Worm (Caenorhabditis elegans): ENCODE results near the gene sri-62.

Gene sri-62

DNA sequence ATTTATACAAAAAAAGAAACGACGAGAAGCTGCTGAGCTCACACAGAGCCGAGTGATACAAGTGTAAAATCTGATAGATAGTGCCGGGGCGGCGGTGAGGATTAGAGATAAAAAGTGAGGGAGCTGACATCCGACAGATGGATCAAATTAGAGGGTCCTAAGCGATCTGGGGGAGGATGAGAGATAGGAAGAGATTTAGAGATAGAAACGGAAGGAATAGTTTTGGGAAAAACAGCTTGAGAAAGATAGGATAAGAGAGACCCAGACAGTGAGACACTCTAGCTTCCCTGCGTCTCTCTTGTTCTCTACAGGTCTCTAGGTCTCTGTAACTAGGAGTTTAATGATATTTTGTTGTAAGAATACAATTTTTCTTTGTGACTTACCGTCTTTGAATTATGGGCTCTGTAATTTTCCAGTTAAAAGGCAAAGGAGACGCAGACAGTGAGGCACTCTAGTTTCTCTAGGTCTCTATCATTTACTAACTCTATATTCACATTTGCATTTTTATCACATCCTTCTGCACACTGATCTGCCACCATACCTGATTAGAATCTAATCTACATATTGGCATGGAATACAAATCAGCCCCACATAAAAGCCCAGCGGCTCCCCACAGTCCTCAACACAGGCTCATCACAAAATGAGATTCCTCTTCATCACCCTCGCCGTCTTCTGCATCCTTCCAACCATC lies 11.1 kb downstream of the sri-62 start, which contains the start of the genes sup-9 and nspf-1 (continued):
- no peak for TF ChIP-seq nhr-237 (tag; optimal IDR thresholded peaks at IDR 0.05)
- TF ChIP-seq nhr-71 (tag; optimal IDR thresholded peaks at IDR 0.05) = peak; percentile 63
- no peak for TF ChIP-seq unc-86 (tag; optimal IDR thresholded peaks at IDR 0.05)
- no peak for TF ChIP-seq nhr-76 (tag; optimal IDR thresholded peaks at IDR 0.05)
- TF ChIP-seq mdl-1 (tag; optimal IDR thresholded peaks at IDR 0.05) = no peak
- TF ChIP-seq egl-27 (tag; optimal IDR thresholded peaks at IDR 0.05) = no peak
- TF ChIP-seq nhr-90 (tag; optimal IDR thresholded peaks at IDR 0.05; ENCODE audit: poor library complexity) = no peak
- TF ChIP-seq skn-1 (tag; optimal IDR thresholded peaks at IDR 0.05) = no peak
- TF ChIP-seq ceh-88 (GFP tag; IDR thresholded peaks at IDR 0.05) = no peak
- peak; percentile 81 for TF ChIP-seq lin-14 (GFP tag; optimal IDR thresholded peaks at IDR 0.05)
- TF ChIP-seq ces-1 (GFP tag; optimal IDR thresholded peaks at IDR 0.05) = no peak
- no peak for TF ChIP-seq zip-4 (GFP tag; optimal IDR thresholded peaks at IDR 0.05)
- TF ChIP-seq C16A3.4 (tag; optimal IDR thresholded peaks at IDR 0.05) = no peak
- TF ChIP-seq ceh-63 (GFP tag; optimal IDR thresholded peaks at IDR 0.05) = no peak
- no peak for TF ChIP-seq lin-35 (GFP tag; optimal IDR thresholded peaks at IDR 0.05)
- TF ChIP-seq Y116A8C.19 (tag; optimal IDR thresholded peaks at IDR 0.05; ENCODE audit: borderline replicate concordance) = no peak
- no peak for TF ChIP-seq blmp-1 (tag; optimal IDR thresholded peaks at IDR 0.05)
- TF ChIP-seq hlh-4 (tag; optimal IDR thresholded peaks at IDR 0.05) = no peak
- TF ChIP-seq pag-3 (tag; optimal IDR thresholded peaks at IDR 0.05; ENCODE audit: borderline replicate concordance, insufficient read depth) = no peak
- no peak for TF ChIP-seq snpc-4 (tag; optimal IDR thresholded peaks at IDR 0.05)
- TF ChIP-seq elt-2 (tag; optimal IDR thresholded peaks at IDR 0.05) = no peak
- TF ChIP-seq ztf-11 (tag; optimal IDR thresholded peaks at IDR 0.05) = no peak
- no peak for TF ChIP-seq grh-1 (GFP tag; IDR thresholded peaks at IDR 0.05)
- no peak for TF ChIP-seq ceh-90 (tag; optimal IDR thresholded peaks at IDR 0.05)
- no peak for TF ChIP-seq mab-9 (GFP tag; IDR thresholded peaks at IDR 0.05)
- TF ChIP-seq elt-3 (tag; optimal IDR thresholded peaks at IDR 0.05) = no peak
- no peak for TF ChIP-seq ceh-8 (GFP tag; optimal IDR thresholded peaks at IDR 0.05)
- no peak for TF ChIP-seq aly-2 (tag; optimal IDR thresholded peaks at IDR 0.05)
- TF ChIP-seq sup-37 (GFP tag; optimal IDR thresholded peaks at IDR 0.05) = no peak
- no peak for TF ChIP-seq jun-1 (tag; optimal IDR thresholded peaks at IDR 0.05)
- peak in 1 of 3 experiments; percentile 28 for TF ChIP-seq ceh-82 (tag; optimal IDR thresholded peaks at IDR 0.05)
- peak; percentile 44 for TF ChIP-seq irx-1 (tag; optimal IDR thresholded peaks at IDR 0.05)
- no peak for TF ChIP-seq unc-98 (GFP tag; IDR thresholded peaks at IDR 0.05)
- no peak for TF ChIP-seq nhr-47 (tag; optimal IDR thresholded peaks at IDR 0.05)

- TF ChIP-seq nhr-47 (tag; optimal IDR thresholded peaks at IDR 0.05) (no peak), ceh-63 (GFP tag; optimal IDR thresholded peaks at IDR 0.05) (no peak), dpl-1 (GFP tag; optimal IDR thresholded peaks at IDR 0.05) (no peak), C16A3.4 (tag; optimal IDR thresholded peaks at IDR 0.05) (no peak), ztf-4 (tag; optimal IDR thresholded peaks at IDR 0.05) (no peak), unc-62 (GFP tag; optimal IDR thresholded peaks at IDR 0.05) (no peak), zip-4 (GFP tag; optimal IDR thresholded peaks at IDR 0.05) (no peak), hlh-17 (GFP tag; optimal IDR thresholded peaks at IDR 0.05; ENCODE audit: borderline replicate concordance) (no peak), unc-30 (tag; optimal IDR thresholded peaks at IDR 0.05) (no peak), mdl-1 (tag; optimal IDR thresholded peaks at IDR 0.05) (no peak), zag-1 (tag; optimal IDR thresholded peaks at IDR 0.05) (no peak), lin-15B (tag; optimal IDR thresholded peaks at IDR 0.05) (no peak), blmp-1 (tag; optimal IDR thresholded peaks at IDR 0.05) (no peak), snpc-4 (tag; optimal IDR thresholded peaks at IDR 0.05) (no peak), nhr-28 (tag; optimal IDR thresholded peaks at IDR 0.05) (no peak), vab-15 (tag; optimal IDR thresholded peaks at IDR 0.05) (no peak)
These were observed 13.5 kb downstream of the sri-62 start for ce11 chrII:2684783-2685182.

All from whole organism, L1 larva.